Worm (Caenorhabditis elegans): ENCODE measurements around the gene ule-4.

Gene ule-4

ce11 chrIV:13623533-13623932 lies 23.9 kb downstream of the ule-4 start, which contains the start of gene C08F11.1:
Gene C08F11.1, plus strand, starts transcription at chrIV:13623833.
- TF ChIP-seq zag-1 (tag; optimal IDR thresholded peaks at IDR 0.05) = no peak

DNA sequence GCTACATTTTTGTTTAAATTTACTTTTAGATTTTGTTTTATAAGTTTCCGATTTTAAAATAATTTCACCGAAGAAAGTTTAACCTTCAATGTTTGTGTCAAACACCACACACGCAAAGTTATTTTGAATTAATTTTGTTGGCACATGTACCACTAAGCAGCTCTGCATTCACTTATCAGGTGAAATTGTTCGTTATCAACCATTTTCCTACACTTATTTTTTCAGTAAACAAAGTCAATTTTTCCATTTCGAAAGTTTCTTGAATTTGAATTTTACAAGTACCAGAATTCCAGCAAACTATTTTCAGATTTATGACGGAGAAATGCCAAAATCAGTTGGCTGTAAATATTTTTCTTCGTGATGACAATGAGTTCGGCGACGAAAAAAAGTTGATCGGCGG lies 28.3 kb downstream of the ule-4 start, which contains the start of gene C08F11.3:
Gene C08F11.3, plus strand, starts transcription at position 301 of the 400 bp plus-strand sequence.
- no peak for TF ChIP-seq Y105C5A.15 (GFP tag; IDR thresholded peaks at IDR 0.05)
- TF ChIP-seq daf-16 (GFP tag; optimal IDR thresholded peaks at IDR 0.05) = no peak
- TF ChIP-seq daf-16 (tag; optimal IDR thresholded peaks at IDR 0.05) = peak; percentile 71
- TF ChIP-seq ZK337.2 (GFP tag; IDR thresholded peaks at IDR 0.05) = no peak
- TF ChIP-seq fos-1 (tag; optimal IDR thresholded peaks at IDR 0.05) = no peak
- no peak for TF ChIP-seq mxl-3 (GFP tag; optimal IDR thresholded peaks at IDR 0.05)
- peak; percentile 1 for TF ChIP-seq nhr-28 (tag; optimal IDR thresholded peaks at IDR 0.05)
- no peak for TF ChIP-seq T26A8.4 (GFP tag; IDR thresholded peaks at IDR 0.05)
- no peak for TF ChIP-seq daf-8 (GFP tag; IDR thresholded peaks at IDR 0.05)
- no peak for TF ChIP-seq mes-2 (tag; optimal IDR thresholded peaks at IDR 0.05; ENCODE audit: poor library complexity, severe bottlenecking)
- TF ChIP-seq unc-39 (tag; optimal IDR thresholded peaks at IDR 0.05) = no peak
- no peak for TF ChIP-seq arid-1 (GFP tag; conservative IDR thresholded peaks at IDR 0.05)
- TF ChIP-seq unc-62 (GFP tag; optimal IDR thresholded peaks at IDR 0.05 in 1 of 2) = no peak
- TF ChIP-seq unc-62 (tag; optimal IDR thresholded peaks at IDR 0.05) = no peak

- TF ChIP-seq spr-3 (GFP tag; optimal IDR thresholded peaks at IDR 0.05) (no peak), dve-1 (tag; optimal IDR thresholded peaks at IDR 0.05; ENCODE audit: insufficient read depth) (peak; percentile 44), nhr-77 (tag; optimal IDR thresholded peaks at IDR 0.05) (peak; percentile 7), lin-13 (GFP tag; optimal IDR thresholded peaks at IDR 0.05) (no peak), tag-97 (GFP tag; IDR thresholded peaks at IDR 0.05) (no peak), hmg-1.1 (GFP tag; IDR thresholded peaks at IDR 0.05) (no peak), mxl-2 (GFP tag; conservative IDR thresholded peaks at IDR 0.05) (no peak), sdz-12 (GFP tag; optimal IDR thresholded peaks at IDR 0.05) (no peak), daf-16 (GFP tag; optimal IDR thresholded peaks at IDR 0.05) (no peak), daf-16 (tag; optimal IDR thresholded peaks at IDR 0.05) (peak; percentile 89), spr-1 (tag; optimal IDR thresholded peaks at IDR 0.05) (no peak), madf-9 (GFP tag; conservative IDR thresholded peaks at IDR 0.05) (no peak), lin-38 (GFP tag; IDR thresholded peaks at IDR 0.05) (no peak), ceh-32 (tag; optimal IDR thresholded peaks at IDR 0.05; ENCODE audit: poor library complexity) (no peak), mep-1 (tag; optimal IDR thresholded peaks at IDR 0.05) (no peak), dmd-6 (GFP tag; IDR thresholded peaks at IDR 0.05) (no peak), snpc-1.2 (GFP tag; IDR thresholded peaks at IDR 0.05) (no peak), F44E2.7 (GFP tag; IDR thresholded peaks at IDR 0.05) (no peak), set-16 (GFP tag; IDR thresholded peaks at IDR 0.05) (no peak), ceh-20 (GFP tag; IDR thresholded peaks at IDR 0.05) (no peak), nhr-237 (tag; optimal IDR thresholded peaks at IDR 0.05) (no peak), arid-1 (GFP tag; conservative IDR thresholded peaks at IDR 0.05) (no peak), dpl-1 (GFP tag; optimal IDR thresholded peaks at IDR 0.05) (no peak), ZK337.2 (GFP tag; IDR thresholded peaks at IDR 0.05) (no peak), zfp-3 (GFP tag; conservative IDR thresholded peaks at IDR 0.05) (no peak), unc-62 (GFP tag; optimal IDR thresholded peaks at IDR 0.05 in 1 of 2) (peak in 1 of 2 experiments; percentile 54), unc-62 (tag; optimal IDR thresholded peaks at IDR 0.05) (no peak), lir-3 (tag; optimal IDR thresholded peaks at IDR 0.05) (no peak), nhr-28 (tag; optimal IDR thresholded peaks at IDR 0.05) (peak; percentile 59), lin-1 (GFP tag; IDR thresholded peaks at IDR 0.05) (no peak), vab-7 (GFP tag; IDR thresholded peaks at IDR 0.05) (no peak), mdl-1 (tag; optimal IDR thresholded peaks at IDR 0.05) (no peak), R02D3.7 (tag; optimal IDR thresholded peaks at IDR 0.05) (no peak), D1046.2 (GFP tag; IDR thresholded peaks at IDR 0.05) (no peak), zfp-2 (tag; optimal IDR thresholded peaks at IDR 0.05) (no peak), daf-19 (GFP tag; conservative IDR thresholded peaks at IDR 0.05) (no peak), tra-1 (GFP tag; IDR thresholded peaks at IDR 0.05) (no peak), php-3 (GFP tag; IDR thresholded peaks at IDR 0.05) (no peak), T20F7.1 (GFP tag; optimal IDR thresholded peaks at IDR 0.05) (no peak), pqm-1 (tag; optimal IDR thresholded peaks at IDR 0.05) (peak; percentile 23)
Measured at ce11 chrIV:13609755-13610154, 37.7 kb downstream of the ule-4 start, which contains the start of gene C08F11.13. Gene C08F11.13, minus strand, starts transcription at chrIV:13609892.

Measured in whole organism, L4 larva.